Fruit fly (Drosophila melanogaster): ENCODE results near the gene CG33170.

CG33170 gene

dm6 chr3L:22871030-22871844 lies 6.8 kb downstream of the CG33170 start (continued):
- peak; percentile 39 for TF ChIP-seq CG3847 (GFP tag; IDR thresholded peaks at IDR 0.05)
- no peak for TF ChIP-seq nmo (GFP tag; optimal IDR thresholded peaks at IDR 0.05)
- no peak for TF ChIP-seq CG8765 (GFP tag; IDR thresholded peaks at IDR 0.05)
- peak; percentile 40 for TF ChIP-seq Antp (GFP tag; optimal IDR thresholded peaks at IDR 0.05)
- TF ChIP-seq jing (GFP tag; optimal IDR thresholded peaks at IDR 0.05), result no peak
- no peak for TF ChIP-seq NC2α (GFP tag; optimal IDR thresholded peaks at IDR 0.05)
- TF ChIP-seq CG15696 (tag; optimal IDR thresholded peaks at IDR 0.05), result no peak
- TF ChIP-seq CG17186 (GFP tag; optimal IDR thresholded peaks at IDR 0.05), result no peak
- no peak for TF ChIP-seq CG10462 (GFP tag; optimal IDR thresholded peaks at IDR 0.05)
- no peak for TF ChIP-seq sens-2 (GFP tag; IDR thresholded peaks at IDR 0.05)
- TF ChIP-seq lov (optimal IDR thresholded peaks at IDR 0.05), result no peak
- no peak for TF ChIP-seq lov (GFP tag; IDR thresholded peaks at IDR 0.05)
- TF ChIP-seq schlank (tag; optimal IDR thresholded peaks at IDR 0.05), result no peak
- no peak for TF ChIP-seq CG4820 (GFP tag; optimal IDR thresholded peaks at IDR 0.05)
- TF ChIP-seq CG13775 (GFP tag; optimal IDR thresholded peaks at IDR 0.05), result peak; percentile 4
- no peak for TF ChIP-seq maf-S (GFP tag; optimal IDR thresholded peaks at IDR 0.05)
- no peak for TF ChIP-seq Blimp-1 (GFP tag; optimal IDR thresholded peaks at IDR 0.05)
- no peak for TF ChIP-seq toy (GFP tag; IDR thresholded peaks at IDR 0.05)
- 0 out of 3 replicates have a peak, but pooled peaks have one; percentile 15 for TF ChIP-seq ase (GFP tag; IDR thresholded peaks at IDR 0.05)
- no peak for TF ChIP-seq eve (GFP tag; optimal IDR thresholded peaks at IDR 0.05)
- no peak for TF ChIP-seq CG6175 (GFP tag; IDR thresholded peaks at IDR 0.05)
- TF ChIP-seq CG17612 (GFP tag; IDR thresholded peaks at IDR 0.05), result no peak
- no peak for TF ChIP-seq CG15601 (tag; optimal IDR thresholded peaks at IDR 0.05)
- no peak for TF ChIP-seq CG12219 (GFP tag; optimal IDR thresholded peaks at IDR 0.05)
- no peak for TF ChIP-seq CG17829 (tag; optimal IDR thresholded peaks at IDR 0.05)
- 0 out of 3 replicates have a peak, but pooled peaks have one; percentile 16 for TF ChIP-seq sr (GFP tag; IDR thresholded peaks at IDR 0.05)
- no peak for TF ChIP-seq ac (GFP tag; optimal IDR thresholded peaks at IDR 0.05)
- TF ChIP-seq tap (tag; optimal IDR thresholded peaks at IDR 0.05), result no peak
- TF ChIP-seq CG8359 (GFP tag; optimal IDR thresholded peaks at IDR 0.05; ENCODE audit: borderline replicate concordance), result no peak
- peak; percentile 17; the same call in 1 of the 3 replicates for TF ChIP-seq hb (GFP tag; IDR thresholded peaks at IDR 0.05; ENCODE audit: partially characterized antibody)
- TF ChIP-seq Lhr (GFP tag; optimal IDR thresholded peaks at IDR 0.05), result no peak
- 0 out of 2 replicates have a peak, but pooled peaks have one; percentile 28 for TF ChIP-seq HLH3B (GFP tag; IDR thresholded peaks at IDR 0.05)
- TF ChIP-seq YL-1 (GFP tag; optimal IDR thresholded peaks at IDR 0.05), result peak; percentile 75
- no peak for TF ChIP-seq CG10979 (tag; optimal IDR thresholded peaks at IDR 0.05)
- no peak for TF ChIP-seq cas (GFP tag; IDR thresholded peaks at IDR 0.05)
- peak; percentile 54; the same call in 2 of the 3 replicates for TF ChIP-seq dysf (GFP tag; IDR thresholded peaks at IDR 0.05)
- TF ChIP-seq CG13424 (tag; optimal IDR thresholded peaks at IDR 0.05), result peak; percentile 14
- TF ChIP-seq Fer2 (tag; optimal IDR thresholded peaks at IDR 0.05), result no peak
- no peak for TF ChIP-seq Abd-B (GFP tag; optimal IDR thresholded peaks at IDR 0.05)
- TF ChIP-seq otp (GFP tag; IDR thresholded peaks at IDR 0.05), result no peak
- no peak for TF ChIP-seq pfk (GFP tag; optimal IDR thresholded peaks at IDR 0.05)
- no peak for TF ChIP-seq run (tag; optimal IDR thresholded peaks at IDR 0.05)
- TF ChIP-seq dati (GFP tag; IDR thresholded peaks at IDR 0.05), result no peak
- TF ChIP-seq Mrtf (GFP tag; IDR thresholded peaks at IDR 0.05), result no peak
- no peak for TF ChIP-seq CG14965 (GFP tag; optimal IDR thresholded peaks at IDR 0.05; ENCODE audit: borderline replicate concordance)
- no peak for TF ChIP-seq CG10274 (GFP tag; optimal IDR thresholded peaks at IDR 0.05)
- TF ChIP-seq bcd (GFP tag; optimal IDR thresholded peaks at IDR 0.05), result no peak
- no peak for TF ChIP-seq CG8281 (tag; optimal IDR thresholded peaks at IDR 0.05)
- no peak for TF ChIP-seq CG11504 (tag; optimal IDR thresholded peaks at IDR 0.05)

All from whole organism, embryonic.